Comparison of ENCODE assay signal across 1 fruit fly cellular context in genomic region chr3L:18832708-18833107, dm6.
TF ChIP-seq lines count a peak whose summit lies in the region.

No protein-coding gene starts in this region.

TF ChIP-seq in whole organism, embryonic, 481 proteins besides CTCF, POLR2A, EP300 and RAD21 (continued from another document):
- TF ChIP-seq CG12769 (tag; optimal IDR thresholded peaks at IDR 0.05; lab: Kevin White, UChicago) (peak; percentile 2), Fer2 (tag; optimal IDR thresholded peaks at IDR 0.05; lab: Kevin White, UChicago) (no peak), nmo (GFP tag; optimal IDR thresholded peaks at IDR 0.05; lab: Kevin White, UChicago) (no peak), chm (GFP tag; IDR thresholded peaks at IDR 0.05; lab: Robert Waterston, UW) (no peak), luna (GFP tag; optimal IDR thresholded peaks at IDR 0.05; lab: Kevin White, UChicago) (no peak), Bgb (GFP tag; IDR thresholded peaks at IDR 0.05; lab: Robert Waterston, UW; ENCODE audit: partially characterized antibody) (0 out of 2 replicates have a peak, but pooled peaks have one; percentile 6), sd (tag; optimal IDR thresholded peaks at IDR 0.05; lab: Kevin White, UChicago) (peak; percentile 18), lmd (GFP tag; IDR thresholded peaks at IDR 0.05; lab: Robert Waterston, UW) (no peak), HHEX (GFP tag; optimal IDR thresholded peaks at IDR 0.05; lab: Kevin White, UChicago) (no peak), nom (GFP tag; optimal IDR thresholded peaks at IDR 0.05; lab: Kevin White, UChicago) (no peak), CG3847 (GFP tag; IDR thresholded peaks at IDR 0.05; lab: Robert Waterston, UW) (no peak), Nf-YB (GFP tag; optimal IDR thresholded peaks at IDR 0.05; lab: Kevin White, UChicago) (no peak), br (optimal IDR thresholded peaks at IDR 0.05; lab: Kevin White, UChicago) (no peak), zfh2 (GFP tag; optimal IDR thresholded peaks at IDR 0.05; lab: Kevin White, UChicago) (no peak), CG15514 (GFP tag; optimal IDR thresholded peaks at IDR 0.05; lab: Kevin White, UChicago) (no peak), mld (GFP tag; IDR thresholded peaks at IDR 0.05; lab: Robert Waterston, UW; ENCODE audit: partially characterized antibody) (no peak), CG2199 (GFP tag; IDR thresholded peaks at IDR 0.05; lab: Robert Waterston, UW) (peak; percentile 55; the same call in 2 of the 3 replicates), CG7357 (GFP tag; IDR thresholded peaks at IDR 0.05; lab: Robert Waterston, UW) (no peak), ken (GFP tag; IDR thresholded peaks at IDR 0.05; lab: Robert Waterston, UW) (no peak), sim (GFP tag; IDR thresholded peaks at IDR 0.05; lab: Robert Waterston, UW) (no peak), corto (GFP tag; optimal IDR thresholded peaks at IDR 0.05; lab: Kevin White, UChicago) (no peak), sima (GFP tag; optimal IDR thresholded peaks at IDR 0.05; lab: Kevin White, UChicago) (no peak), ems (GFP tag; optimal IDR thresholded peaks at IDR 0.05; lab: Kevin White, UChicago) (no peak), kah (GFP tag; optimal IDR thresholded peaks at IDR 0.05; lab: Kevin White, UChicago) (no peak), CG3726 (GFP tag; IDR thresholded peaks at IDR 0.05; lab: Robert Waterston, UW) (no peak), Fer1 (GFP tag; optimal IDR thresholded peaks at IDR 0.05; lab: Kevin White, UChicago) (no peak), Sox100B (GFP tag; optimal IDR thresholded peaks at IDR 0.05; lab: Kevin White, UChicago) (no peak), bigmax (GFP tag; optimal IDR thresholded peaks at IDR 0.05; lab: Kevin White, UChicago) (no peak), CG13894 (tag; optimal IDR thresholded peaks at IDR 0.05; lab: Kevin White, UChicago) (no peak), CG6254 (GFP tag; optimal IDR thresholded peaks at IDR 0.05; lab: Kevin White, UChicago) (no peak), cg (GFP tag; optimal IDR thresholded peaks at IDR 0.05; lab: Kevin White, UChicago) (peak; percentile 12), inv (GFP tag; IDR thresholded peaks at IDR 0.05; lab: Robert Waterston, UW; ENCODE audit: partially characterized antibody) (no peak), CG34376 (GFP tag; optimal IDR thresholded peaks at IDR 0.05; lab: Kevin White, UChicago) (no peak), Med (GFP tag; lab: Kevin White, UChicago) (peak; percentile 73), Side (GFP tag; optimal IDR thresholded peaks at IDR 0.05; lab: Kevin White, UChicago) (no peak), YL-1 (GFP tag; optimal IDR thresholded peaks at IDR 0.05; lab: Kevin White, UChicago) (no peak), jigr1 (GFP tag; IDR thresholded peaks at IDR 0.05; lab: Robert Waterston, UW) (no peak), CG2129 (GFP tag; IDR thresholded peaks at IDR 0.05; lab: Robert Waterston, UW; ENCODE audit: partially characterized antibody) (no peak), CG6813 (GFP tag; optimal IDR thresholded peaks at IDR 0.05; lab: Kevin White, UChicago) (peak; percentile 39), pnt (GFP tag; optimal IDR thresholded peaks at IDR 0.05; lab: Kevin White, UChicago) (no peak), stwl (tag; optimal IDR thresholded peaks at IDR 0.05; lab: Kevin White, UChicago) (no peak), CG10147 (GFP tag; optimal IDR thresholded peaks at IDR 0.05; lab: Kevin White, UChicago) (no peak), Vsx1 (GFP tag; optimal IDR thresholded peaks at IDR 0.05; lab: Kevin White, UChicago) (no peak), fd102C (GFP tag; optimal IDR thresholded peaks at IDR 0.05; lab: Kevin White, UChicago) (no peak), kni (GFP tag; optimal IDR thresholded peaks at IDR 0.05; lab: Kevin White, UChicago) (peak; percentile 24), Hsf (GFP tag; optimal IDR thresholded peaks at IDR 0.05; lab: Kevin White, UChicago) (no peak), z (GFP tag; IDR thresholded peaks at IDR 0.05; lab: Robert Waterston, UW) (no peak), slou (GFP tag; optimal IDR thresholded peaks at IDR 0.05; lab: Kevin White, UChicago) (no peak), hbn (GFP tag; IDR thresholded peaks at IDR 0.05; lab: Robert Waterston, UW; ENCODE audit: partially characterized antibody) (no peak), ab (GFP tag; optimal IDR thresholded peaks at IDR 0.05; lab: Kevin White, UChicago) (no peak), sug (tag; optimal IDR thresholded peaks at IDR 0.05; lab: Kevin White, UChicago) (peak; percentile 1), CHES-1-like (GFP tag; optimal IDR thresholded peaks at IDR 0.05; lab: Kevin White, UChicago) (no peak), CG12391 (tag; optimal IDR thresholded peaks at IDR 0.05; lab: Kevin White, UChicago) (no peak), bbx (GFP tag; IDR thresholded peaks at IDR 0.05; lab: Robert Waterston, UW; ENCODE audit: partially characterized antibody) (0 out of 2 replicates have a peak, but pooled peaks have one; percentile 24), CG10267 (tag; optimal IDR thresholded peaks at IDR 0.05; lab: Kevin White, UChicago) (no peak), CG6765 (GFP tag; optimal IDR thresholded peaks at IDR 0.05; lab: Kevin White, UChicago) (no peak), lov (optimal IDR thresholded peaks at IDR 0.05; lab: Kevin White, UChicago) (no peak), lov (GFP tag; IDR thresholded peaks at IDR 0.05; lab: Robert Waterston, UW) (no peak), CG30403 (GFP tag; optimal IDR thresholded peaks at IDR 0.05; lab: Kevin White, UChicago) (no peak), CG18262 (tag; optimal IDR thresholded peaks at IDR 0.05; lab: Kevin White, UChicago) (no peak), CG15269 (tag; optimal IDR thresholded peaks at IDR 0.05; lab: Kevin White, UChicago) (no peak), Drgx (GFP tag; IDR thresholded peaks at IDR 0.05; lab: Robert Waterston, UW) (no peak), Hmr (GFP tag; optimal IDR thresholded peaks at IDR 0.05; lab: Kevin White, UChicago) (no peak), Dip3 (GFP tag; optimal IDR thresholded peaks at IDR 0.05; lab: Kevin White, UChicago) (no peak), Ssrp (tag; optimal IDR thresholded peaks at IDR 0.05; lab: Kevin White, UChicago) (no peak), seq (GFP tag; IDR thresholded peaks at IDR 0.05; lab: Robert Waterston, UW) (0 out of 2 replicates have a peak, but pooled peaks have one; percentile 32), cwo (GFP tag; optimal IDR thresholded peaks at IDR 0.05; lab: Kevin White, UChicago) (peak; percentile 55), Dad (GFP tag; optimal IDR thresholded peaks at IDR 0.05; lab: Kevin White, UChicago) (no peak), CG12155 (GFP tag; optimal IDR thresholded peaks at IDR 0.05; lab: Kevin White, UChicago) (no peak), CG3065 (GFP tag; optimal IDR thresholded peaks at IDR 0.05; lab: Kevin White, UChicago) (no peak), ac (GFP tag; optimal IDR thresholded peaks at IDR 0.05; lab: Kevin White, UChicago) (no peak), Xbp1 (GFP tag; optimal IDR thresholded peaks at IDR 0.05; lab: Kevin White, UChicago) (no peak), oc (tag; optimal IDR thresholded peaks at IDR 0.05; lab: Kevin White, UChicago) (peak; percentile 33), lab (GFP tag; optimal IDR thresholded peaks at IDR 0.05; lab: Kevin White, UChicago) (peak; percentile 74), bowl (GFP tag; IDR thresholded peaks at IDR 0.05; lab: Robert Waterston, UW) (no peak)
